Worm (Caenorhabditis elegans) whole organism, L3 larva: ENCODE results near the gene tbc-3.

Experiments
- fos-1 ChIP-seq: fragments of 150-350 bp; optimal IDR thresholded peaks from 2 replicates; lab custom pipeline; 2014; ENCODE audit warnings: missing biosample characterization, missing genetic modification characterization
- nhr-23 ChIP-seq: fragments of 150-350 bp; optimal IDR thresholded peaks from 2 replicates; lab custom pipeline; 2014; ENCODE audit warnings: missing biosample characterization, missing genetic modification reagents, missing genetic modification characterization
- nhr-28 ChIP-seq: fragments of 150-350 bp; optimal IDR thresholded peaks from 2 replicates; lab custom pipeline; 2014; ENCODE audit warnings: missing biosample characterization, missing genetic modification characterization

DNA sequence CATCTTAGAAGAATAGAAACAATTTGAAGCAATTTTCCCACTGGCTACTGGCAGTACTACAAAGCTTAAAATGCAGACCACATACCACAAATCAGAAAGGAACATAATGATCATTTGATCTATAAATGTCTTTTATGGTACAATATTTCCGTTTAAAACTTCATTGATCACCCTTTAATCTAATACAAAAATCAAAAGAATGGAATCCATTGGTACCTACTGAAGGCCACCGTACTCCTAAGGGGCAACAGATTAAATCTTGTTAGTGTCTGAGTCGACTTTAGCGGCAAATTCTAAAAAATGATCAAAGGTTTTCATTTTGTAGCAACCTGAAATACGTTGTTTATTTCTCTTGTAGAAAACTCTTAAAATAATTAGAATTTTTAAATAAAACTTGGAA, 26.6 kb upstream of the tbc-3 start:
- TF ChIP-seq nhr-28 (no peak), fos-1 (tag; lab: Kevin White, UChicago) (no peak), nhr-23 (tag; lab: Kevin White, UChicago) (no peak)
